Worm (Caenorhabditis elegans) whole organism, early embryonic: ENCODE measurements around the gene C01G5.3.
A peak's percentile ranks its signal among the peaks of the same experiment; 100 is the strongest.

Experiments
- B0310.2 ChIP-seq: sonication (generic microtip); optimal IDR thresholded peaks from 2 replicates; lab custom pipeline; 2016; ENCODE audit warnings: mild to moderate bottlenecking, missing genetic modification characterization, missing compliant biosample characterization
- F13C5.2 ChIP-seq: sonication (generic microtip); optimal IDR thresholded peaks from 2 replicates; lab custom pipeline; 2017; ENCODE audit warnings: mild to moderate bottlenecking, missing genetic modification characterization, inconsistent platforms, missing compliant biosample characterization
- aly-1 ChIP-seq: sonication (generic microtip); optimal IDR thresholded peaks from 2 replicates; lab custom pipeline; 2016; ENCODE audit warnings: missing genetic modification characterization, missing compliant biosample characterization
- ama-1 ChIP-seq: fragments of 150-350 bp; optimal IDR thresholded peaks from 2 replicates; lab custom pipeline; 2014
- ceh-13 ChIP-seq: fragments of 200-800 bp; sonication (Bioruptor generic); optimal IDR thresholded peaks from 2 replicates; lab custom pipeline; 2018; ENCODE audit warnings: mild to moderate bottlenecking, missing genetic modification characterization, missing compliant biosample characterization
- ceh-36 ChIP-seq: sonication (generic microtip); optimal IDR thresholded peaks from 2 replicates; lab custom pipeline; 2016; ENCODE audit warnings: missing genetic modification characterization, inconsistent platforms, missing compliant biosample characterization
- ets-7 ChIP-seq: sonication (generic microtip); optimal IDR thresholded peaks from 2 replicates; lab custom pipeline; 2016; ENCODE audit warnings: missing genotype, missing genetic modification characterization, missing compliant biosample characterization
- flt-1 ChIP-seq: fragments of 200-800 bp; sonication (Bioruptor generic); IDR thresholded peaks from 2 replicates; pipeline ENCODE4 v1.3.6; 2022; ENCODE audit warnings: missing genetic modification characterization, missing compliant biosample characterization
- hmbx-1 ChIP-seq: sonication (generic microtip); optimal IDR thresholded peaks from 2 replicates; lab custom pipeline; 2016; ENCODE audit warnings: mild to moderate bottlenecking, missing genetic modification characterization, missing compliant biosample characterization
- hmg-4 ChIP-seq: fragments of 200-800 bp; sonication (Bioruptor generic); optimal IDR thresholded peaks from 2 replicates; lab custom pipeline; 2018; ENCODE audit warnings: mild to moderate bottlenecking, missing genetic modification characterization, missing compliant biosample characterization
- hnd-1 ChIP-seq: sonication (generic microtip); optimal IDR thresholded peaks from 2 replicates; lab custom pipeline; 2016; ENCODE audit warnings: missing genetic modification characterization, missing compliant biosample characterization
- pes-1 ChIP-seq: fragments of 200-800 bp; sonication (Bioruptor generic); IDR thresholded peaks from 2 replicates; pipeline ENCODE4 v1.3.6; 2022; ENCODE audit warnings: missing genetic modification reagents, missing genetic modification characterization, missing compliant biosample characterization
- scrt-1 ChIP-seq: fragments of 200-800 bp; sonication (Bioruptor generic); IDR thresholded peaks from 2 replicates; pipeline ENCODE4 v1.3.6; 2022; ENCODE audit warnings: missing genetic modification characterization, missing compliant biosample characterization
- sea-1 ChIP-seq: fragments of 200-800 bp; sonication (Bioruptor generic); conservative IDR thresholded peaks from 2 replicates; pipeline ENCODE4 v1.3.6; 2022; ENCODE audit warnings: missing genetic modification characterization, missing compliant biosample characterization
- tbx-11 ChIP-seq: fragments of 200-800 bp; sonication (Bioruptor generic); IDR thresholded peaks from 2 replicates; pipeline ENCODE4 v1.3.6; 2022; ENCODE audit warnings: missing genetic modification characterization, missing compliant biosample characterization
- tbx-37 ChIP-seq: fragments of 200-800 bp; sonication (Bioruptor generic); conservative IDR thresholded peaks from 2 replicates; pipeline ENCODE4 v1.3.6; 2022; ENCODE audit warnings: missing genetic modification reagents, missing genetic modification characterization, missing compliant biosample characterization
- tra-4 ChIP-seq: sonication (generic microtip); optimal IDR thresholded peaks from 2 replicates; lab custom pipeline; 2017; ENCODE audit warnings: missing genetic modification characterization, missing compliant biosample characterization

C01G5.3 gene

ce11 chrIV:6551359-6552031 is 15.5 kb downstream of the C01G5.3 start:
- TF ChIP-seq ceh-36, result peak; percentile 19

ce11 chrIV:6552036-6552435 is 16.0 kb downstream of the C01G5.3 start:
- TF ChIP-seq B0310.2 (tag; lab: Kevin White, UChicago) (no peak), ceh-13 (no peak), F13C5.2 (no peak), scrt-1 (GFP tag; lab: Robert Waterston, UW) (no peak), tra-4 (tag; lab: Kevin White, UChicago) (no peak), aly-1 (no peak), hnd-1 (tag; lab: Kevin White, UChicago) (no peak), tbx-11 (GFP tag; lab: Robert Waterston, UW) (no peak), ceh-36 (no peak), ama-1 (lab: Kevin White, UChicago) (no peak), pes-1 (GFP tag; lab: Robert Waterston, UW) (no peak)

- no peak for TF ChIP-seq ceh-13
- TF ChIP-seq aly-1, result no peak
- no peak for TF ChIP-seq tbx-11 (GFP tag; lab: Robert Waterston, UW)
- no peak for TF ChIP-seq F13C5.2
- TF ChIP-seq hmbx-1, result no peak
- no peak for TF ChIP-seq tra-4 (tag; lab: Kevin White, UChicago)
- no peak for TF ChIP-seq ceh-36
- TF ChIP-seq hmg-4 (GFP tag; lab: Kevin White, UChicago), result no peak
- TF ChIP-seq scrt-1 (GFP tag; lab: Robert Waterston, UW), result no peak
- no peak for TF ChIP-seq B0310.2 (tag; lab: Kevin White, UChicago)
- TF ChIP-seq ets-7 (tag; lab: Kevin White, UChicago), result no peak
- no peak for TF ChIP-seq pes-1 (GFP tag; lab: Robert Waterston, UW)
- TF ChIP-seq tbx-37 (GFP tag; lab: Robert Waterston, UW), result no peak
- no peak for TF ChIP-seq hnd-1 (tag; lab: Kevin White, UChicago)
- TF ChIP-seq flt-1 (GFP tag; lab: Robert Waterston, UW), result no peak
These were observed 18.9 kb downstream of the C01G5.3 start for ce11 chrIV:6554865-6555264.

ce11 chrIV:6555388-6556330 is 19.7 kb downstream of the C01G5.3 start, which contains the start of gene paqr-1:
TSS of gene paqr-1 (minus strand) at chrIV:6555438.
- TF ChIP-seq hnd-1 (tag; lab: Kevin White, UChicago) (no peak), flt-1 (GFP tag; lab: Robert Waterston, UW) (no peak), ets-7 (tag; lab: Kevin White, UChicago) (no peak), aly-1 (no peak), pes-1 (GFP tag; lab: Robert Waterston, UW) (no peak), hmg-4 (GFP tag; lab: Kevin White, UChicago) (no peak), tra-4 (tag; lab: Kevin White, UChicago) (no peak), scrt-1 (GFP tag; lab: Robert Waterston, UW) (no peak), ceh-36 (no peak), F13C5.2 (no peak), tbx-11 (GFP tag; lab: Robert Waterston, UW) (no peak)

- peak; percentile 81 for TF ChIP-seq tbx-11 (GFP tag; lab: Robert Waterston, UW)
- peak; percentile 75 for TF ChIP-seq tbx-37 (GFP tag; lab: Robert Waterston, UW)
- TF ChIP-seq ets-7 (tag; lab: Kevin White, UChicago), result peak; percentile 66
- peak; percentile 34 for TF ChIP-seq B0310.2 (tag; lab: Kevin White, UChicago)
- TF ChIP-seq scrt-1 (GFP tag; lab: Robert Waterston, UW), result peak; percentile 80
- no peak for TF ChIP-seq ama-1 (lab: Kevin White, UChicago)
- no peak for TF ChIP-seq hmbx-1
- peak; percentile 71 for TF ChIP-seq aly-1
- TF ChIP-seq ceh-36, result peak; percentile 83
- peak; percentile 86 for TF ChIP-seq flt-1 (GFP tag; lab: Robert Waterston, UW)
- TF ChIP-seq tra-4 (tag; lab: Kevin White, UChicago), result peak; percentile 49
- TF ChIP-seq hmg-4 (GFP tag; lab: Kevin White, UChicago), result no peak
- peak; percentile 46 for TF ChIP-seq hnd-1 (tag; lab: Kevin White, UChicago)
- peak; percentile 57 for TF ChIP-seq F13C5.2
- TF ChIP-seq sea-1 (GFP tag; lab: Robert Waterston, UW), result peak; percentile 87
- TF ChIP-seq ceh-13, result peak; percentile 67
- TF ChIP-seq pes-1 (GFP tag; lab: Robert Waterston, UW), result peak; percentile 88
These were observed 20.8 kb downstream of the C01G5.3 start, which contains the start of gene try-3 for ce11 chrIV:6556624-6557368. TSS of gene try-3 (plus strand) at chrIV:6557155.

- TF ChIP-seq scrt-1 (GFP tag; lab: Robert Waterston, UW) (no peak), tbx-11 (GFP tag; lab: Robert Waterston, UW) (no peak), F13C5.2 (no peak), ceh-36 (no peak), pes-1 (GFP tag; lab: Robert Waterston, UW) (no peak), tra-4 (tag; lab: Kevin White, UChicago) (no peak)
These were observed 24.4 kb downstream of the C01G5.3 start, which contains the start of gene best-9 for ce11 chrIV:6560434-6560833. TSS of gene best-9 (plus strand) at chrIV:6560734.
